Fruit fly (Drosophila melanogaster) whole organism, pupa: ENCODE results near the gene scyl.

ENCODE experiments used
- CG12605 ChIP-seq: fragments of 200-800 bp; sonication (Bioruptor generic); IDR thresholded peaks from 2 replicates; pipeline ENCODE4 v1.3.6; 2022; ENCODE audit warnings: missing biosample characterization, missing genetic modification characterization
- CG15710 ChIP-seq: fragments of 200-800 bp; sonication (Bioruptor generic); optimal IDR thresholded peaks from 2 replicates; lab custom pipeline; 2018; ENCODE audit warnings: missing biosample characterization, mild to moderate bottlenecking, missing genetic modification characterization, moderate library complexity
- CG17806 ChIP-seq: fragments of 200-800 bp; sonication (Bioruptor generic); optimal IDR thresholded peaks from 2 replicates; lab custom pipeline; 2018; ENCODE audit warnings: missing biosample characterization, mild to moderate bottlenecking, missing genetic modification characterization, moderate library complexity
- Ets98B ChIP-seq: fragments of 200-800 bp; sonication (Bioruptor generic); IDR thresholded peaks from 2 replicates; pipeline ENCODE4 v1.3.6; 2022; ENCODE audit warnings: missing biosample characterization, missing genetic modification characterization

DNA sequence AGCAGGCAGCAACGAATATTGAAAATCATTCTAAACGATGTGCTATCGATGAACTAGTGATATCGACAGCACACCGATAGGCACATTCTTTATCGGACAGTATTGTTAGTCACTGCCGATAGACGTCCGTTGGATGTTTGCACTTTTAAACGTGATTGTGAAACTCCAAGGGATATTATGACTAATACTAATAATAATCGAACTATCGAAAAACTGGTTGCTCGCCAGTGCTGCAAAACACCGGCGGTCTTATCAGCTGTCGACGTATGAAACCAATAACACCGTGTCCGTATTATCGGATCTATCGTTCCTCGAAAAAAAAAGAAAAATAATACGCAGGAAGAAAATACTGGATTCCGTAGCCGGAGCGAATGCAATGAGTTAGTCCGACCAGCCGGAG is 41.6 kb upstream of the scyl start, which contains the start of the genes Ube3a and CG7600:
- TF ChIP-seq CG12605 (GFP tag; lab: Robert Waterston, UW) (0 out of 2 replicates have a peak, but pooled peaks have one; percentile 16), CG15710 (tag; lab: Kevin White, UChicago) (peak; percentile 15), Ets98B (GFP tag; lab: Robert Waterston, UW) (peak; percentile 31; the same call in 1 of the 2 replicates), CG17806 (tag; lab: Kevin White, UChicago) (no peak)
